Fruit fly (Drosophila melanogaster) whole organism, adult: Measurements from ENCODE around the gene hng2.

Experiments
- CG11617 ChIP-seq: fragments of 200-800 bp; sonication (Bioruptor generic); optimal IDR thresholded peaks from 2 replicates; lab custom pipeline; 2017; ENCODE audit warnings: mild to moderate bottlenecking, missing biosample characterization, missing genetic modification reagents, missing genetic modification characterization
- CG1620 ChIP-seq: fragments of 200-800 bp; sonication (Bioruptor generic); optimal IDR thresholded peaks from 2 replicates; lab custom pipeline; 2016; ENCODE audit warnings: missing biosample characterization, missing genetic modification characterization
- CG33017 ChIP-seq: fragments of 200-800 bp; sonication (Bioruptor generic); optimal IDR thresholded peaks from 2 replicates; lab custom pipeline; 2018; ENCODE audit warnings: missing biosample characterization, mild to moderate bottlenecking, missing genetic modification characterization, moderate library complexity
- CG7101 ChIP-seq: fragments of 200-800 bp; sonication (Bioruptor generic); optimal IDR thresholded peaks from 2 replicates; lab custom pipeline; 2018; ENCODE audit warnings: missing biosample characterization, mild to moderate bottlenecking, missing genetic modification characterization, moderate library complexity
- Clk ChIP-seq: fragments of 200-800 bp; sonication (Bioruptor generic); optimal IDR thresholded peaks from 2 replicates; lab custom pipeline; 2017; ENCODE audit warnings: missing biosample characterization, missing genetic modification characterization
- Crg-1 ChIP-seq: fragments of 200-800 bp; sonication (Bioruptor generic); optimal IDR thresholded peaks from 2 replicates; lab custom pipeline; 2016; ENCODE audit warnings: missing biosample characterization, missing genetic modification characterization
- Mnt ChIP-seq: fragments of 200-800 bp; sonication (Bioruptor generic); optimal IDR thresholded peaks from 2 replicates; lab custom pipeline; 2016; ENCODE audit warnings: missing biosample characterization, mild to moderate bottlenecking, missing genetic modification characterization
- cic ChIP-seq: fragments of 200-800 bp; sonication (Bioruptor generic); optimal IDR thresholded peaks from 2 replicates; lab custom pipeline; 2017; ENCODE audit warnings: missing biosample characterization, mild to moderate bottlenecking, missing genetic modification characterization, moderate library complexity
- kay ChIP-seq: fragments of 200-800 bp; sonication (Bioruptor generic); peaks from one replicate; lab custom pipeline; 2016; ENCODE audit warnings: missing biosample characterization, missing genetic modification characterization, borderline replicate concordance
- ovo ChIP-seq: fragments of 200-800 bp; sonication (Bioruptor generic); optimal IDR thresholded peaks from 2 replicates; lab custom pipeline; 2016; ENCODE audit warnings: missing biosample characterization, missing genetic modification characterization
- tj ChIP-seq: fragments of 200-800 bp; sonication (Bioruptor generic); optimal IDR thresholded peaks from 3 replicates; lab custom pipeline; 2017; ENCODE audit warnings: missing biosample characterization, mild to moderate bottlenecking, missing genetic modification characterization, moderate library complexity
- toe ChIP-seq: fragments of 200-800 bp; sonication (Bioruptor generic); optimal IDR thresholded peaks from 2 replicates; lab custom pipeline; 2016; ENCODE audit warnings: missing biosample characterization, missing genetic modification characterization

- TF ChIP-seq CG1620 (GFP tag; lab: Kevin White, UChicago) (peak; percentile 86), Mnt (peak; percentile 66), CG33017 (tag; lab: Kevin White, UChicago) (peak; percentile 69), kay (peak; percentile 100), CG11617 (peak; percentile 39), Clk (GFP tag; lab: Kevin White, UChicago) (peak; percentile 49), ovo (GFP tag; lab: Kevin White, UChicago) (peak; percentile 28), toe (peak; percentile 61), CG7101 (peak; percentile 72), tj (GFP tag; lab: Kevin White, UChicago) (peak; percentile 37), cic (GFP tag; lab: Kevin White, UChicago) (peak; percentile 73), Crg-1 (GFP tag; lab: Kevin White, UChicago) (peak; percentile 71)
Observed at dm6 chr3R:8820428-8820912, 14.3 kb downstream of the hng2 start, which contains the start of gene aqz.
